Worm (Caenorhabditis elegans): ENCODE results near the gene ZK154.4.

The ZK154.4 gene

ce11 chrX:7745386-7745785 is 36.8 kb downstream of the ZK154.4 start:
- TF ChIP-seq elt-2 (tag; optimal IDR thresholded peaks at IDR 0.05): no peak
- TF ChIP-seq nfya-1 (tag; optimal IDR thresholded peaks at IDR 0.05; ENCODE audit: insufficient read depth): peak; percentile 52

ce11 chrX:7743939-7744338 is 38.3 kb downstream of the ZK154.4 start, which contains the start of gene ref-2:
TSS of gene ref-2 (plus strand) at chrX:7744239.
- TF ChIP-seq unc-39 (tag; optimal IDR thresholded peaks at IDR 0.05): no peak
- no peak for TF ChIP-seq skn-1 (tag; optimal IDR thresholded peaks at IDR 0.05)
- no peak for TF ChIP-seq nhr-23 (tag; optimal IDR thresholded peaks at IDR 0.05)
- no peak for TF ChIP-seq nhr-43 (tag; optimal IDR thresholded peaks at IDR 0.05; ENCODE audit: poor library complexity, severe bottlenecking)
- TF ChIP-seq unc-62 (GFP tag; optimal IDR thresholded peaks at IDR 0.05): no peak
- TF ChIP-seq nhr-76 (tag; optimal IDR thresholded peaks at IDR 0.05): no peak

- no peak for TF ChIP-seq pqm-1 (tag; optimal IDR thresholded peaks at IDR 0.05)
- no peak for TF ChIP-seq lsy-12 (tag; optimal IDR thresholded peaks at IDR 0.05)
- no peak for TF ChIP-seq nhr-11 (tag; optimal IDR thresholded peaks at IDR 0.05)
- TF ChIP-seq elt-1 (tag; optimal IDR thresholded peaks at IDR 0.05): no peak
- no peak for TF ChIP-seq mdl-1 (tag; optimal IDR thresholded peaks at IDR 0.05)
- no peak for TF ChIP-seq fkh-2 (tag; optimal IDR thresholded peaks at IDR 0.05)
- TF ChIP-seq nhr-25 (tag; optimal IDR thresholded peaks at IDR 0.05): no peak
- no peak for TF ChIP-seq ceh-28 (tag; optimal IDR thresholded peaks at IDR 0.05)
- no peak for TF ChIP-seq ceh-9 (tag; optimal IDR thresholded peaks at IDR 0.05)
- no peak for TF ChIP-seq ama-1 (optimal IDR thresholded peaks at IDR 0.05)
- TF ChIP-seq mml-1 (tag; optimal IDR thresholded peaks at IDR 0.05): no peak
- TF ChIP-seq eor-1 (tag; optimal IDR thresholded peaks at IDR 0.05): no peak
These were observed 42.9 kb downstream of the ZK154.4 start, which contains the start of gene K09F5.1 for ce11 chrX:7739353-7739752. TSS of gene K09F5.1 (plus strand) at chrX:7739653.

- TF ChIP-seq nhr-237 (tag; optimal IDR thresholded peaks at IDR 0.05): no peak
- TF ChIP-seq ztf-11 (tag; optimal IDR thresholded peaks at IDR 0.05): no peak
- no peak for TF ChIP-seq egl-5 (tag; optimal IDR thresholded peaks at IDR 0.05)
- TF ChIP-seq nhr-76 (tag; optimal IDR thresholded peaks at IDR 0.05): no peak
- no peak for TF ChIP-seq R02D3.7 (tag; optimal IDR thresholded peaks at IDR 0.05)
- TF ChIP-seq elt-1 (tag; optimal IDR thresholded peaks at IDR 0.05): no peak
- TF ChIP-seq fkh-10 (GFP tag; optimal IDR thresholded peaks at IDR 0.05): no peak
- TF ChIP-seq eor-1 (tag; optimal IDR thresholded peaks at IDR 0.05): no peak
- no peak for TF ChIP-seq daf-12 (tag; optimal IDR thresholded peaks at IDR 0.05)
- TF ChIP-seq hmg-11 (tag; optimal IDR thresholded peaks at IDR 0.05): no peak
- no peak for TF ChIP-seq aly-2 (tag; optimal IDR thresholded peaks at IDR 0.05)
- no peak for TF ChIP-seq nhr-12 (tag; optimal IDR thresholded peaks at IDR 0.05)
- no peak for TF ChIP-seq ZK546.5 (tag; optimal IDR thresholded peaks at IDR 0.05)
- TF ChIP-seq nhr-43 (tag; optimal IDR thresholded peaks at IDR 0.05; ENCODE audit: poor library complexity, severe bottlenecking): no peak
- no peak for TF ChIP-seq nhr-28 (tag; optimal IDR thresholded peaks at IDR 0.05)
- no peak for TF ChIP-seq ceh-28 (tag; optimal IDR thresholded peaks at IDR 0.05)
- TF ChIP-seq ama-1 (optimal IDR thresholded peaks at IDR 0.05): no peak
- no peak for TF ChIP-seq fkh-2 (tag; optimal IDR thresholded peaks at IDR 0.05)
- no peak for TF ChIP-seq ceh-9 (tag; optimal IDR thresholded peaks at IDR 0.05)
- TF ChIP-seq egl-27 (tag; optimal IDR thresholded peaks at IDR 0.05): no peak
These were observed 46.0 kb downstream of the ZK154.4 start, which contains the start of gene set-12 for ce11 chrX:7736171-7736570. TSS of gene set-12 (minus strand) at chrX:7736271.

ce11 chrX:7733571-7733970 is 48.6 kb downstream of the ZK154.4 start:
- no peak for TF ChIP-seq nhr-237 (tag; optimal IDR thresholded peaks at IDR 0.05)
- no peak for TF ChIP-seq fkh-2 (tag; optimal IDR thresholded peaks at IDR 0.05)
- no peak for TF ChIP-seq tbx-2 (tag; optimal IDR thresholded peaks at IDR 0.05)
- TF ChIP-seq ceh-28 (tag; optimal IDR thresholded peaks at IDR 0.05): no peak
- TF ChIP-seq skn-1 (tag; optimal IDR thresholded peaks at IDR 0.05): no peak
- TF ChIP-seq lin-39 (tag; optimal IDR thresholded peaks at IDR 0.05): no peak

- no peak for TF ChIP-seq snpc-4 (tag; optimal IDR thresholded peaks at IDR 0.05)
- no peak for TF ChIP-seq tbx-2 (tag; optimal IDR thresholded peaks at IDR 0.05)
- no peak for TF ChIP-seq elt-2 (tag; optimal IDR thresholded peaks at IDR 0.05)
- TF ChIP-seq fkh-2 (tag; optimal IDR thresholded peaks at IDR 0.05): no peak
- TF ChIP-seq mdl-1 (tag; optimal IDR thresholded peaks at IDR 0.05): no peak
- no peak for TF ChIP-seq eor-1 (tag; optimal IDR thresholded peaks at IDR 0.05)
These were observed 54.6 kb downstream of the ZK154.4 start, which contains the start of gene vit-1 for ce11 chrX:7727601-7728000. TSS of gene vit-1 (plus strand) at chrX:7727889.

Measured in whole organism, L3 larva.